Worm (Caenorhabditis elegans) whole organism, L2 larva: ENCODE measurements around the gene K03B4.9.

ENCODE experiments used
- C34F6.9 ChIP-seq: fragments of 150-350 bp; optimal IDR thresholded peaks from 2 replicates; lab custom pipeline; 2014; ENCODE audit warnings: missing biosample characterization, missing genetic modification characterization
- R02D3.7 ChIP-seq: fragments of 150-350 bp; optimal IDR thresholded peaks from 2 replicates; lab custom pipeline; 2014; ENCODE audit warnings: missing biosample characterization, missing genetic modification characterization
- ZK546.5 ChIP-seq: sonication (generic microtip); optimal IDR thresholded peaks from 2 replicates; lab custom pipeline; 2017; ENCODE audit warnings: missing biosample characterization, missing genetic modification characterization
- blmp-1 ChIP-seq: sonication (generic microtip); optimal IDR thresholded peaks from 2 replicates; lab custom pipeline; 2017; ENCODE audit warnings: missing genetic modification characterization, mild to moderate bottlenecking, missing compliant biosample characterization, antibody characterized with exemption, moderate library complexity; ENCODE audit not compliant: insufficient read depth
- crh-2 ChIP-seq: sonication (generic microtip); optimal IDR thresholded peaks from 2 replicates; lab custom pipeline; 2017; ENCODE audit warnings: missing biosample characterization, missing genetic modification characterization
- dmd-4 ChIP-seq: sonication (generic microtip); optimal IDR thresholded peaks from 2 replicates; lab custom pipeline; 2017; ENCODE audit warnings: missing biosample characterization, missing genetic modification characterization
- egl-27 ChIP-seq: sonication (generic microtip); optimal IDR thresholded peaks from 3 replicates; lab custom pipeline; 2017; ENCODE audit warnings: missing biosample characterization, missing genetic modification reagents, missing genetic modification characterization
- elt-1 ChIP-seq: fragments of 150-350 bp; optimal IDR thresholded peaks from 2 replicates; lab custom pipeline; 2014; ENCODE audit warnings: missing biosample characterization, missing genetic modification characterization
- elt-3 ChIP-seq: sonication (generic microtip); optimal IDR thresholded peaks from 2 replicates; lab custom pipeline; 2017; ENCODE audit warnings: missing biosample characterization, missing genetic modification characterization
- gmeb-1 ChIP-seq: fragments of 150-350 bp; optimal IDR thresholded peaks from 2 replicates; lab custom pipeline; 2014; ENCODE audit warnings: missing biosample characterization, missing genetic modification characterization
- lin-11 ChIP-seq: fragments of 150-350 bp; sonication (generic microtip); optimal IDR thresholded peaks from 2 replicates; lab custom pipeline; 2014; ENCODE audit warnings: missing biosample characterization, missing genetic modification characterization, inconsistent platforms, mixed read lengths
- lin-13 ChIP-seq: fragments of 150-350 bp; optimal IDR thresholded peaks from 2 replicates; lab custom pipeline; 2014; ENCODE audit warnings: missing biosample characterization, missing genetic modification reagents, missing genetic modification characterization
- lin-39 ChIP-seq: fragments of 150-350 bp; optimal IDR thresholded peaks from 2 replicates; lab custom pipeline; 2014; ENCODE audit warnings: missing biosample characterization, missing genetic modification reagents, missing genetic modification characterization
- lsy-2 ChIP-seq, 2 experiments: fragments of 150-350 bp in 1 of 2; sonication (generic microtip) in 1 of 2; optimal IDR thresholded peaks; 2 replicates each; lab custom pipeline; 2014 to 2017; ENCODE audit warnings: missing biosample characterization in 2 of 2, missing genetic modification characterization in 2 of 2
- mab-5 ChIP-seq: fragments of 150-350 bp; optimal IDR thresholded peaks from 2 replicates; lab custom pipeline; 2014; ENCODE audit warnings: missing biosample characterization, missing genetic modification characterization
- mbf-1 ChIP-seq: sonication (generic microtip); optimal IDR thresholded peaks from 2 replicates; lab custom pipeline; 2017; ENCODE audit warnings: missing biosample characterization, missing genetic modification characterization
- mdl-1 ChIP-seq, 2 experiments: fragments of 150-350 bp in 1 of 2; sonication (generic microtip) in 1 of 2; optimal IDR thresholded peaks; 2 replicates each; lab custom pipeline; 2017; ENCODE audit warnings: missing biosample characterization in 2 of 2, missing genetic modification characterization in 2 of 2
- nhr-10 ChIP-seq: sonication (generic microtip); optimal IDR thresholded peaks from 2 replicates; lab custom pipeline; 2017; ENCODE audit warnings: missing biosample characterization, missing genetic modification characterization
- nhr-11 ChIP-seq: fragments of 150-350 bp; optimal IDR thresholded peaks from 2 replicates; lab custom pipeline; 2014; ENCODE audit warnings: missing biosample characterization, missing genetic modification characterization
- nhr-12 ChIP-seq: fragments of 150-350 bp; optimal IDR thresholded peaks from 2 replicates; lab custom pipeline; 2014; ENCODE audit warnings: missing biosample characterization, missing genetic modification characterization
- nhr-21 ChIP-seq: fragments of 150-350 bp; optimal IDR thresholded peaks from 2 replicates; lab custom pipeline; 2014; ENCODE audit warnings: missing biosample characterization, missing genetic modification characterization
- nhr-23 ChIP-seq: fragments of 150-350 bp; optimal IDR thresholded peaks from 2 replicates; lab custom pipeline; 2014; ENCODE audit warnings: missing biosample characterization, missing genetic modification reagents, missing genetic modification characterization
- nhr-237 ChIP-seq: fragments of 150-350 bp; optimal IDR thresholded peaks from 2 replicates; lab custom pipeline; 2014; ENCODE audit warnings: missing biosample characterization, missing genetic modification characterization
- nhr-25 ChIP-seq: fragments of 150-350 bp; sonication (generic microtip); optimal IDR thresholded peaks from 3 replicates; lab custom pipeline; 2014; ENCODE audit warnings: missing biosample characterization, missing genetic modification characterization
- nhr-77 ChIP-seq: fragments of 150-350 bp; optimal IDR thresholded peaks from 2 replicates; lab custom pipeline; 2014; ENCODE audit warnings: missing biosample characterization, missing genetic modification characterization
- peb-1 ChIP-seq: fragments of 150-350 bp; optimal IDR thresholded peaks from 2 replicates; lab custom pipeline; 2014; ENCODE audit warnings: missing biosample characterization, missing genetic modification characterization
- sem-4 ChIP-seq: fragments of 150-350 bp; optimal IDR thresholded peaks from 2 replicates; lab custom pipeline; 2014; ENCODE audit warnings: missing biosample characterization, missing genetic modification reagents, missing genetic modification characterization
- sma-3 ChIP-seq: sonication (generic microtip); optimal IDR thresholded peaks from 2 replicates; lab custom pipeline; 2016; ENCODE audit warnings: missing genetic modification reagents, missing genetic modification characterization, missing compliant biosample characterization
- sma-9 ChIP-seq, 2 experiments: fragments of 150-350 bp in 1 of 2; sonication (generic microtip) in 1 of 2; optimal IDR thresholded peaks; 2 replicates each; lab custom pipeline; 2014 to 2016; ENCODE audit warnings: missing genetic modification characterization in 2 of 2, mild to moderate bottlenecking in 1 of 2, missing biosample characterization in 1 of 2, missing compliant biosample characterization in 1 of 2, missing genetic modification reagents in 1 of 2, moderate library complexity in 1 of 2
- snpc-4 ChIP-seq: fragments of 150-350 bp; optimal IDR thresholded peaks from 2 replicates; lab custom pipeline; 2014; ENCODE audit warnings: missing biosample characterization, missing genetic modification characterization
- unc-55 ChIP-seq: fragments of 150-350 bp; sonication (generic microtip); optimal IDR thresholded peaks from 3 replicates; lab custom pipeline; 2014; ENCODE audit warnings: missing biosample characterization, missing genetic modification reagents, missing genetic modification characterization
- unc-62 ChIP-seq: fragments of 150-350 bp; optimal IDR thresholded peaks from 2 replicates; lab custom pipeline; 2014; ENCODE audit warnings: missing biosample characterization, missing genetic modification reagents, missing genetic modification characterization
- ztf-11 ChIP-seq: sonication (generic microtip); optimal IDR thresholded peaks from 2 replicates; lab custom pipeline; 2017; ENCODE audit warnings: missing biosample characterization, missing genetic modification characterization

Gene K03B4.9

DNA sequence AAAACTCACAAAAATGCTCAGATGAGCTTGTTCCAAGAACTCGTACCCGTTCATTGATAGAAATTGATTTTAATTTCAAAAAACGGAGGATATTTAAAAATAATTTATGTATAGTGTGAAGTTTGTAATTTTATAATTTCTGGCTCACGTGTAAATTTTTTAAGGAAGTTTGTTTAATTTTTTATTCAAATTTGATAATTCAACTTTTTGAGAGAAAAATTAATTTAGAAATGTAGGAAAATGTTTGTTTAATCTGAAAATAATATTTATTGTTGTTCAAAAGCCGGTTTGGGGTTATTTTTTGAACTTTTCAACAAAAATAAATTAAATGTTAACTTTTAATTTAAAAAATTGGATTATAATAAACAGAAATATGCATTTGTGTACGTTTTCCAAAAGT, 3.7 kb upstream of the K03B4.9 start, which contains the start of gene K03B4.6:
K03B4.6 (minus strand) TSS at position 101 of the 400 bp plus-strand sequence.
- TF ChIP-seq mbf-1 (tag; lab: Kevin White, UChicago) (no peak), peb-1 (tag; lab: Kevin White, UChicago) (no peak), snpc-4 (tag; lab: Kevin White, UChicago) (no peak), nhr-25 (tag; lab: Kevin White, UChicago) (no peak), nhr-77 (no peak), mab-5 (tag; lab: Kevin White, UChicago) (no peak), elt-1 (tag; lab: Kevin White, UChicago) (no peak), dmd-4 (tag; lab: Kevin White, UChicago) (no peak), sma-3 (GFP tag; lab: Kevin White, UChicago) (no peak), unc-62 (GFP tag; lab: Kevin White, UChicago) (no peak), lin-39 (no peak), blmp-1 (tag; lab: Kevin White, UChicago) (no peak), elt-3 (no peak), crh-2 (tag; lab: Kevin White, UChicago) (no peak), nhr-237 (tag; lab: Kevin White, UChicago) (no peak), nhr-12 (no peak), mdl-1 (tag; optimal IDR thresholded peaks at IDR 0.05; lab: Kevin White, UChicago) (no peak)

DNA sequence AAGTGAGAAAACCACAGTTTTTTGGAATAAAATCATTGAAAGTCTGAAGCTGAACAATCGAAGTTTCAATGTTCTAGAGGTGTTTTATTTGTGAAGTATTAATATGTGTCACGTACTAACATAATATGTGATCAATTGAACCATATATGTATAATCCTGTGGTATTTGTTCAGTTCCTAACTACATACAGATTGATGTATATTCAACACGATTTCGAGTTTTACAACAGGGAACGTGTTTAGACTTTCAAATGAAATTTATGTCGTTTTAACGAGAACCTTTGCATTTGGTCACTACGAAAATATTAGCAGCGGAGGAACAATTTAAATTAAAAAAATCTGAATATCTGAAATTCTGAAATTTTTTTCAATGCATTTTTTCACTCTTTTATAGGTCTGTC, 2.1 kb upstream of the K03B4.9 start, which contains the start of gene K03B4.8:
K03B4.8 (minus strand) TSS at position 101 of the 400 bp plus-strand sequence.
- TF ChIP-seq sem-4 (no peak), nhr-11 (no peak), unc-55 (no peak), lin-11 (tag; lab: Kevin White, UChicago) (no peak), sma-9 (GFP tag; optimal IDR thresholded peaks at IDR 0.05; lab: Kevin White, UChicago) (no peak), sma-9 (tag; optimal IDR thresholded peaks at IDR 0.05; lab: Kevin White, UChicago) (no peak)
- TF ChIP-seq, all 48 proteins: peak for 0

ce11 chrV:4668636-4669035, 3.8 kb downstream of the K03B4.9 start, which contains the start of gene srx-77:
srx-77 (minus strand) TSS chrV:4668736.
- TF ChIP-seq R02D3.7 (tag; lab: Kevin White, UChicago), result no peak
- no peak for TF ChIP-seq sem-4
- TF ChIP-seq elt-1 (tag; lab: Kevin White, UChicago), result no peak
- no peak for TF ChIP-seq gmeb-1 (tag; lab: Kevin White, UChicago)
- no peak for TF ChIP-seq nhr-21
- no peak for TF ChIP-seq mab-5 (tag; lab: Kevin White, UChicago)

DNA sequence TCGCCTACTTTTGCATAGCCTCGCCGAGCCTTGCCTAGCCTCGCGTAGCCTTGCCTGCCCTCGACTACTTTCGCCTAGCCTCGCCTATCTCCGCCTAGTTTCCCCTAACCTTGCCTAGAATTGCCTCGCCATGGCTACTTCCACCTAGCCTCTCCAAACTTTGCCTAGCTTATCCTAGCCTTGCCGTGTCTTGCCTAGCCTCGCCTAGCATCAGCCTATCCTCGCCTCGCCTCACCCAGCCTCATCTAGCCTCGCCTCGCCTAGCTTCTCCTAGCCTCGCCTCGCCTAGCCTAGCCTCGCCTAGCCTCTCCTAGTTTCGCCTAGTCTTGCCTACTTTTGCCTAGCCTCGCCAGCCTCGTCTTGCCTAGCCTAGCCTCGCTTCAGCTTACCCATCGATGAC, 5.3 kb downstream of the K03B4.9 start:
- no peak for TF ChIP-seq sma-9 (GFP tag; optimal IDR thresholded peaks at IDR 0.05; lab: Kevin White, UChicago)
- no peak for TF ChIP-seq sma-9 (tag; optimal IDR thresholded peaks at IDR 0.05; lab: Kevin White, UChicago)
- TF ChIP-seq nhr-10 (tag; lab: Kevin White, UChicago), result no peak
- no peak for TF ChIP-seq sem-4
- TF ChIP-seq mbf-1 (tag; lab: Kevin White, UChicago), result no peak
- no peak for TF ChIP-seq nhr-25 (tag; lab: Kevin White, UChicago)

ce11 chrV:4665651-4666050, 6.7 kb downstream of the K03B4.9 start, which contains the start of gene srx-73:
srx-73 (minus strand) TSS chrV:4665751.
- no peak for TF ChIP-seq ztf-11
- no peak for TF ChIP-seq C34F6.9

ce11 chrV:4662400-4662799, 10.0 kb downstream of the K03B4.9 start, which contains the start of gene srx-74:
srx-74 (minus strand) TSS chrV:4662500.
- TF ChIP-seq R02D3.7 (tag; lab: Kevin White, UChicago), result no peak

- TF ChIP-seq nhr-23 (tag; lab: Kevin White, UChicago), result no peak
- no peak for TF ChIP-seq mbf-1 (tag; lab: Kevin White, UChicago)
- TF ChIP-seq lin-13 (GFP tag; lab: Kevin White, UChicago), result no peak
- TF ChIP-seq sem-4, result no peak
- TF ChIP-seq lsy-2 (tag; optimal IDR thresholded peaks at IDR 0.05; lab: Kevin White, UChicago), result no peak
- no peak for TF ChIP-seq nhr-237 (tag; lab: Kevin White, UChicago)
- TF ChIP-seq elt-1 (tag; lab: Kevin White, UChicago), result no peak
- no peak for TF ChIP-seq mdl-1 (tag; optimal IDR thresholded peaks at IDR 0.05; lab: Kevin White, UChicago)
- TF ChIP-seq egl-27 (tag; lab: Kevin White, UChicago), result no peak
- TF ChIP-seq ZK546.5 (tag; lab: Kevin White, UChicago), result no peak
- TF ChIP-seq mab-5 (tag; lab: Kevin White, UChicago), result no peak
- no peak for TF ChIP-seq dmd-4 (tag; lab: Kevin White, UChicago)
- no peak for TF ChIP-seq C34F6.9
Measured at ce11 chrV:4655175-4655574, 17.2 kb downstream of the K03B4.9 start, which contains the start of gene F41F3.9. F41F3.9 (plus strand) TSS chrV:4655475.
